Fruit fly (Drosophila melanogaster) ovary, adult (tissue): ENCODE measurements around the gene CG13690.
"Not testable (repeated sequence)": the region's sequence is repeated elsewhere in the genome, so short reads cannot be mapped to it uniquely, and the experiment has no call there.

Experiments
- CG17801 ChIP-seq: fragments of 200-800 bp; optimal IDR thresholded peaks from 2 replicates; lab custom pipeline; 2019; ENCODE audit warnings: missing biosample characterization, mild to moderate bottlenecking, missing genetic modification characterization, moderate library complexity; ENCODE audit not compliant: partially characterized antibody

CG13690 gene

DNA sequence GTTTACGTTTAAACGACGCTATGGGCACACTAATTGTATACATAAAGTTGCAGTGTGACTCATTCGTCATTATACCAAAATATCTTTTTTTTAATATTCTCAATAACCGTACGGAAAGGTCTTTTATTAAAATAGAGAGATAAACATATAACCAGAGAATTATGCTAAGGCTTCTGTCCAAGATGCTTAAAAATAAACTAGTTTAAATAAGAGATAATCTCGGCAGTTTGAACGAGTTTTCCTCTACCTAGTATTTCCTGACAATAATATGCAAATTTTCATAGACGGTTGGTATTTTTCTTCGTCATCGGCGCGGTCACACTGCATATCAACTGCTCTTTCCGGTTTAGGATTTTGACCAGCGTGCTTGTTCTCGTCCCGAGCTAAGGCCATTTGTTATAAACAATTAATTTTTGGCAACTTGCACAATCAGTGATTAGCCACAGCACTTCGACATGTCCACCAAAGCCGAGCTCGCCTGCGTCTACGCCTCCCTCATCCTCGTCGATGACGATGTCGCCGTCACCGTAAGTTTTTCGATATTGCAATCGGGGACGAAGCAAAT, at the start of gene CG13690, which contains the start of gene RpLP1:
Gene CG13690, minus strand, starts transcription at position 33 of the 565 bp plus-strand sequence.
Gene RpLP1, plus strand, starts transcription at position 333 of the 565 bp plus-strand sequence.
- peak; percentile 87 for TF ChIP-seq CG17801 (GFP tag; lab: Kevin White, UChicago)

DNA sequence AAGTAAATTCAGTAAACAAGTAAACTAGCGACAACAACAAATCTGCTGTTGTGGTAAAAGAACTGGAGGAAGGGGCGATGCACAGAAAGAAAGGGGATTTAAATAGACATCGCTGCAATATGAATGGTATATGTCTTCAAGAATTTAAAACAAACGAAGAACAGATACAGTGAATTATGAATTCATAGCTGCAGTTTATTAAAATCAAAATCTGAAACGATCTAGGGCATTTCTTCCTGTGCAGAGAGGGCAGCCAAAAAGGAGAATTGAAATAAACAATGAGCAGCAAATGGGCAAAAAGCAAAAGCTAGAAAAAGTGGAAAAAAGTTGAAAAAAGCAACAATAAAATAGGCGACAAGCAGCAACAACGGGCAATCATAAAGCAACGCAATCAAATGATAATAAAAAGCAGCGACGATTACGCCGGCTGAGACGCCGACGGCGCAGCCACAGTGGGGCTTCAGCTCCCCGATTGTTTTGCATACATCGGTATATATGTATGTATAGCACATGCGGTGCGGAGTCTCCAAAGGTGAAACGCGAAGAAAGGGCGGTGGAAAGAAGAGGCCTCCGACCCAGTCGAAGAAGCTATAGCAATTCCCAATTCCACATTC, 49.4 kb upstream of the CG13690 start:
- TF ChIP-seq CG17801 (GFP tag; lab: Kevin White, UChicago): peak; percentile 33

DNA sequence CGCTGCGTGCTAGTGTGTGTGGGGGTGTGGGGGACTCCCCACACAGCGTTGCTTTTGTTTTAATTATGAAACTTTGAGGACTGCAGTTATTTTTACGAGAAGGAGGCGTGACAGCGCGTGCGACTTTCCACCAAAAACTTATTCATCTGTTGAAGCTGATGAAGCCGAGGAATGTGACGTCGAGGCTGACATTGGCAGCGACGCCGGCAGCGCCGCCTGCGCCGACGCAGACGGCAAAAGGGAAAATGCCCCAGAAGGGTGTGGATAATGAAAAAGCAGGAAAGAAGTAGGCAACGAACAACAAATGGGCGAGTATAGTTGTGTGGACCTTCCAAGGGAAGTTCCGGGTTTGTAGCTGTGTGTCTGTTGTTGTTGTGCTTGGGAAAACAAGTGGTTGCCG, 48.2 kb upstream of the CG13690 start:
- TF ChIP-seq CG17801 (GFP tag; lab: Kevin White, UChicago): no peak

DNA sequence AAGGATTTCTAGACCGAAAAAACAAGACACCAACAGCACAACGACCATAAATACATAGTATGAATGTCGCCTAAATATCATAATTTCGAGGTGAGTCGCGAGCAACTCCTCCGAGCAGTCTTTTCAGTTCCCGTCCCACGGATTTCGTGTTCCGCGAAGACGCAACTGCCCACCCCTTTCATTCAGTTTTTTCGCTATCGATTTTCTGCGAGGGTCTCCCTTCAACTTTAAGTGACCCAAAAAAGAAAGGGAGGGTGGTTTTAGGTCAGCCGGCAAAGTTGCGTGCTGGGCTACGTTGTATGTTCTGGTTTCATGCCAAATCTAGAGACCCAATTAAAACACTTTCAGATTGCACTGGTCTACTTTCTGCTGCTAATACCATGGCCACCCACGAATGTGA, 36.3 kb upstream of the CG13690 start:
- no peak for TF ChIP-seq CG17801 (GFP tag; lab: Kevin White, UChicago)

DNA sequence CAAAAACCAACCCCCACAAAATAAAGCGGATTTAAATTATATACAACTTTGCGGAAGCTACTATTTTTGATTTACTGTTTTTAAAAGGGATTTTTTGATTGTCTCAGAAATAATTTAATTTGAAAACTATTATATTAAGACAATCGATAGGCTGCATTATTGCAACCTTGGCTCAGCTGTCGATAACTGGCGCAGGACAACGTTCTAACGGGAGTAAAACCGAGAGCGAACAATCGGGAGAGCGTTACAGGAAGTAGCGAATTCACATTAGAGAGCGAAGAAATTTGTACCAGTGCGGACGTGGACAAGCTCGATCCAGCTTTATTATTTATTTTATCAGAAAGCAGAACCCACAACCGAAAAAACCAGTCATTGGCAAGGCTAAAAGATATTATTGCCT, 35.8 kb upstream of the CG13690 start, which contains the start of gene CG4133:
Gene CG4133, plus strand, starts transcription at position 258 of the 400 bp plus-strand sequence.
- not testable (repeated sequence) for TF ChIP-seq CG17801 (GFP tag; lab: Kevin White, UChicago)

DNA sequence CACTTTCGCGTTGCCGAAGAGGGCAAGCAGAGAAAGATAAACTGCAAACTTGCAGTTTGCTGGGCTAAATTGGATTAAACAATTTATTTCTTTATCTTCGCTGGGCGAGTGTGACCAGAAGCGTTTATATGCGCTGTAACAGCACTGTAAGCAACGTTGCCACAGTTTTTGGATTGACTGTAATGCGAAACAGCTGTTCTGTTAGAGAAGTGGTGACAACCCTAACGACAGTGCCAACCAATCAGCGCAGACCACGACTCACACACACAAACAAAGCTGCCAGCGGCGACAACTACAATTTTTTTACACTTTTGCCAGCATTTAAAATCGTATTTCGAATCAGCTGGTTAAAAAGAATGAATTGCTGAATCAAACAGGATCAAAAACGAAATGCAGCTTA, 33.4 kb upstream of the CG13690 start, which contains the start of the genes crq and shv:
Gene crq, minus strand, starts transcription at position 153 of the 400 bp plus-strand sequence.
Gene shv, plus strand, starts transcription at position 237 of the 400 bp plus-strand sequence.
- peak; percentile 62 for TF ChIP-seq CG17801 (GFP tag; lab: Kevin White, UChicago)

DNA sequence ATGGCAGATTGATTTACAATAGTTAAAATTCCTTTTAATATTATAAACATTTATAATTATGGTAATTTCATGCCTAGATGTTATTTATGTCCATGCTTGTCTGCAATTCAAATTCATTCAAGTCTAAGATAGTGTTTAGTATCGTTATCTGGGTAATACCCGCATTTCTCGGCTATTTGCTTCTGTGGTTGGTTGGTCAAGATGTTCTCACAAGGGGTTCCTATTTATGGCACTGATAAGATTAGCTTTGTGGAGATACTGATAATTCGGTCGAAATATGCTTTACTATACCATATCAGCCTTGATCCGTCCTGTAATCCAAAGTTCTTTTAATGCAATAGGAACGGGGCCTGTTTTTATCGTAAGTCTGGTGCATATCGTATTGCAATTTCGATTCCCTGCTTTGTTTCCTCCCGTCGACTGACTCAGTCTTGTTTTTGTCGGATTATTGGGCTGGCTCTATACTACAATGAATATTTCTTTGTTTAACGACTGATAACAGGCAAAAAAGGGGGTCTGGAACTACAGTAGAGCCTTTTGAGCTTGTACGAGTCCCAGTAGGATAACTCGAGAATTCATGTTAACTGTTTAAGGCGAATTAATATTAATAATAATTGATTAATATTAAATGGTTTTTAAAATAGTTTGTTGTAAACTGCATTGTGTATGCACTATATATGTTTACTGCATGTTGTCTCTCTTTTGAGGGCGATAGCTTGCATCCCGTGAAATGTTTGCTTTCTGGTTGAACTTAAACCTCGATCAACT, 32.4 kb upstream of the CG13690 start:
- no peak for TF ChIP-seq CG17801 (GFP tag; lab: Kevin White, UChicago)

DNA sequence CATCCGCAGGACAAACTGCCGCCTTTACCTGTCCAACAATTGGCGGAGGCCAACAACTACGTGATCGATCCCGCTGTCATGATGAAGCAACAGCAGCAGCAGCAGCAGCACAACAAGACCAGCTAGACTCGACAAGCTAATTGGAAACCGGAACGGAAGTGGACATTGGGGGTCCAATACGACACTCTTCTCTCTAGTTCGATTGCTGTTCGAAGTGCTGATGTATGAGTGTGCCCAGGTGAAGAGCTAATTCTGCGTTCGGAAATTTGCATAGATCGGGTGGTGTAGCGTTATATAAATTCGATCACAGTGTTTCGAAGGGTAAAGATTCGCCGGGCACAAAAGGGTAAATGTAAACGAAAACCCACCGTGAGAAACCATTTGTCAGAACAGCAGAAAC, 27.7 kb upstream of the CG13690 start:
- TF ChIP-seq CG17801 (GFP tag; lab: Kevin White, UChicago): no peak

DNA sequence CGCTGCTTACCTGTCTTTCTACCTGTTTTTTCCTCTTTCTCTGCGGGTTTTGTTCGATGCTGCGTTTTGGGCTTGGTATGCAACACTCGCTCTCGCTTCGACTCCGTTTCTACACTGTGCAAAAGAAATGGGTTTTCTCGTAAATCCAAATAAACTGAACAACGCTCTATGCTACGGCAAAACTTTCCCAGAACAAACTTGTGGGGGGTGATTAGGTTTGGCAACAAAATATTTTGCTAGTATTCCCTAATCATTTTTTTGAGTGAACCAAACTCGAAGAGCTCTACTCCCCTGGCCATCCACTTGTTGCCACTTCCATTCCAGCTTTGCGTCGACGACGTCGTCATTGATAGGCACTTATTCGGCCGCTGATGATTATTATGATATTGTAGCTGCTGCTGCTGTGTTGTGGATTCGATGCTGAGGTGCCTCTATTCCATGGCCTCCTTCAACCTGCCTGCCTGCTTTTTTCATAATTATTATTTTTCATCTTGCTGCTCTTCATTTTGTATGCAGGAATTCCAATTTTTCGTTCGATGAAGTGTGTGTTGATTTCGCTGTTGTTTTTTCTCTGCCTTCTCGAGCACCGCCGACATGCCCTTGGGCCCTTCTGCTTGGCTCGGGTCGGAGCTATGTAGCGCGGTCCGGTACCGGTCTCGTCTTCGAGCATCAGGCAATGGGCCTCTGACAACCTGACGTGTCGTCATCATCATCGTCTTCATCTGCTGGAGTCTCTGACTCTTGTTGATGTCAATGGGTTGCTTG, 22.7 kb upstream of the CG13690 start:
- TF ChIP-seq CG17801 (GFP tag; lab: Kevin White, UChicago): no peak

DNA sequence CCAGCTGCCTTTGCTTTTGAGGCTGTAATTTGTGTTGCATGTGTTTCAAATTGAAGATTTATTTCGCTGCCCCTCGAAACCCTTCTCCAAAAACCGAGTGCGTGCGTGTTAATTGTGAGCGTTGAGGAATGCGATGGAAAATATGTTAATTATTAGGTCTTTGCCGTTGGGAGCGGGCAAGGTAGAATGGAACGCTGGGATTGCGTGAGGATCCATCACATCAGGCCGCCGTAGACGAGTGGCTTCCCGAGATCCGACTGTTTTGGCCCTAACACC, 21.9 kb upstream of the CG13690 start:
- TF ChIP-seq CG17801 (GFP tag; lab: Kevin White, UChicago): no peak

DNA sequence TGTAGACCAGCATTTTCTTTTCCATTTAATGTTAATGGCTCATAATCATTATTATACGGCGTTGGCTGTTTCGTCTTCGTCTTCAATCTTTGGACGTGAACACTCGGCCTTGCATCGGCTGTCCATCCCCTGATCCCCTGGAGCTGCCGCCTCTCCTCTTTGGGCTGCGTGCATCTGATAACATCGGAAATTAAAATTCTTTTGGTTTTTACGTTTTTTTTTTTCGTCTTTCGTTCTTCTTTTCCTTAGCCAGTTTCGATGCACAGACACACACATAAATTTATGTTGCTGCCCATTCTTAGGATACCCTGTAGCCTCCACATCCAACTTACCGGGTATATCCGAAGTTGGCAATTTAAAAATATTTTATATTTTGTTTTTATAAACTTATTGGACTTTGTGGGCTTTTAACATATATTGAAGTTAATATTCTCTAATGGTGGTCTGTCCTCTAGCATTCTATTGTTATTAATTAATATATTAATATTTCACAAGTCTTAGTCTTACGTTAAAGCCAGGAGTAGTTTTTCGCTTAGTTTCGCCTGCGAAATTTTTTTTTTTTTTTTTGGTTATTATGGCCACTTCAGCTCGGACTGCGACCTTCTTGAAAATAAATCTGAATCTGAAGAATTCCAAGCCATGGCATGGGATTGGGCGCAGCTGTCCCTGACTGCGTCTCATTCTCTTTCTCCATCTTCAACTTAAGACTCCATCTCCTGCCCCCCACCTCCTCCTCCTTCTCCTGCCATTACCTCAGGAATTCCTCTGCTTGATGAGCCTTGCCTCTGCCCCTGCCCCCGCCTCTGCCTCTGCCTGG, 21.4 kb upstream of the CG13690 start:
- TF ChIP-seq CG17801 (GFP tag; lab: Kevin White, UChicago): no peak

DNA sequence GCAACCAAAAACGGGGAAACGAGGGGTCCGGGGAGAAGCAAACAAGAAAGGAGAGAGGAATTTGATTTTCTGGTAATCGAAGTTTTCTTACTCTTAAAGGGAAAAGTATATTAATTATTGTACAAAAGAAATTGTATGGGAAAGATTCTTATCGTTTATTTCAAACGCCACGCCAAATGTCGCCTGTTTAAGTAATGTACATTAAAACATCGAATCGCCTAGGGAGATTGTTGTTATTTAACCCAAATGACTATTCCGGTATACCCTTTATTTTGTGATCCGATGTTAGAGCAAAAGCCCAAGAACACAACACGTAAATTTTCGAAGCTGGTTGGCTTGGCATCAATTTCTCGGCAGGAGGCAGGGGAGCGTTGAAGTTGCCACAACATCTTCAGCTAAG, 19.9 kb upstream of the CG13690 start:
- no peak for TF ChIP-seq CG17801 (GFP tag; lab: Kevin White, UChicago)

DNA sequence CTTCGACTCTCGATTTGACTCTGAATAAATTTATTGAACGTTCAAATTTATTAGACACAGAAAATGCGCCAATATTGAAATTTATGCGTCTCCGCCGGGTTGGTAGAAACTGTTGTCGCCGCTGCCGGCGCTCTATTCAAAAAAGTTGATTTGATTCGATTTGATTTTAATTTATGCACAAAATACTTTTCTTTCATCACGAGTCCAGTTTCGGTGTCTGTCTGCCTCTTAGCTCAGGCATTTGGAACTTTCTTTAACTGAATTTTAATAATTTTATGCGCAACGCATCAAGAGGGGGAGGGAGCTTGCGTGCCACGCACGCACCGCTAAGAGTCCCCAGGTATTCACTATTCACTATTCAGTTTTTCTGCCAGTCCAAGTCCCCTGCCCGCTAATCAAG, 18.0 kb upstream of the CG13690 start:
- TF ChIP-seq CG17801 (GFP tag; lab: Kevin White, UChicago): no peak

DNA sequence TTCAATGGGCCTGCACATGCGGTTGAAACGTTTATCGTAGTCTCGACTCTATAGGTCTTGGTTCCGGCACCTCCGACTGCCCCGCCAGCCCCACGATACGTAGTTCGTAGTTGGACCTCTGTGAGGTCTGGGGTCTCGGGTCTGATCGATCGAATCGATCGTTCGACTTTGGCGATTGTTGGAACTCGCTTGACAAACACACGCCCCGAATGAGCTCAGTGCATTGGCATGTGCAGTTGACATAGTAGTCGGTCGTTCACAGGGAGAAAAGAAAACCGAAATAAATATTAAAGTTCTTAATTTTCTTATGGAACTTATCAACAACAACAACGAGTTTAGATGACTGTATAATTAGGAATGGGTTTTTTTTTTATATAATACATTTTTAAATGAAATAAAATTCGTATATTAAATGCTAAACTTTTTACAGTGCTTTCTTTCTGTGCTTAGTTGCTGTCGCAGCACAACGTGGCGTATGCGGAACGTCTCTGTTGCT, 15.9 kb upstream of the CG13690 start:
- TF ChIP-seq CG17801 (GFP tag; lab: Kevin White, UChicago): peak; percentile 81
